Worm (Caenorhabditis elegans): ENCODE results near the gene Y62H9A.8.

The Y62H9A.8 gene

ce11 chrX:11850572-11850971 lies 41.7 kb downstream of the Y62H9A.8 start, which contains the start of gene F54F7.14:
Gene F54F7.14, plus strand, starts transcription at chrX:11850872.
- TF ChIP-seq hlh-8 (tag; optimal IDR thresholded peaks at IDR 0.05) (no peak), pros-1 (tag; optimal IDR thresholded peaks at IDR 0.05) (no peak), sdc-2 (tag; optimal IDR thresholded peaks at IDR 0.05) (no peak), ceh-45 (GFP tag; IDR thresholded peaks at IDR 0.05) (no peak), fkh-6 (tag; optimal IDR thresholded peaks at IDR 0.05) (no peak), ceh-6 (GFP tag; optimal IDR thresholded peaks at IDR 0.05) (no peak), Y22D7AL.16 (tag; optimal IDR thresholded peaks at IDR 0.05) (no peak)

- TF ChIP-seq pros-1 (tag; optimal IDR thresholded peaks at IDR 0.05) = no peak
- TF ChIP-seq ztf-16 (tag; optimal IDR thresholded peaks at IDR 0.05) = no peak
- TF ChIP-seq rnt-1 (tag; optimal IDR thresholded peaks at IDR 0.05) = no peak
- no peak for TF ChIP-seq ttx-3 (tag; optimal IDR thresholded peaks at IDR 0.05)
- TF ChIP-seq pag-3 (tag; optimal IDR thresholded peaks at IDR 0.05; ENCODE audit: borderline replicate concordance) = no peak
- no peak for TF ChIP-seq fkh-6 (tag; optimal IDR thresholded peaks at IDR 0.05)
- TF ChIP-seq fkh-10 (GFP tag; optimal IDR thresholded peaks at IDR 0.05) = no peak
- no peak for TF ChIP-seq nhr-232 (tag; optimal IDR thresholded peaks at IDR 0.05)
- no peak for TF ChIP-seq sox-4 (tag; optimal IDR thresholded peaks at IDR 0.05)
- TF ChIP-seq ceh-34 (tag; optimal IDR thresholded peaks at IDR 0.05) = no peak
- no peak for TF ChIP-seq hlh-6 (tag; optimal IDR thresholded peaks at IDR 0.05)
- no peak for TF ChIP-seq mec-3 (tag; optimal IDR thresholded peaks at IDR 0.05; ENCODE audit: borderline replicate concordance)
- no peak for TF ChIP-seq ceh-14 (tag; optimal IDR thresholded peaks at IDR 0.05)
- TF ChIP-seq elt-2 (tag; optimal IDR thresholded peaks at IDR 0.05) = no peak
- no peak for TF ChIP-seq K09A11.1 (tag; optimal IDR thresholded peaks at IDR 0.05; ENCODE audit: insufficient read depth)
- no peak for TF ChIP-seq zip-5 (tag; optimal IDR thresholded peaks at IDR 0.05)
- TF ChIP-seq ama-1 (optimal IDR thresholded peaks at IDR 0.05) = no peak
- no peak for TF ChIP-seq tbx-2 (tag; optimal IDR thresholded peaks at IDR 0.05)
- TF ChIP-seq pqm-1 (tag; optimal IDR thresholded peaks at IDR 0.05) = no peak
These were observed 42.1 kb downstream of the Y62H9A.8 start, which contains the start of gene F54F7.3 for ce11 chrX:11850082-11850481. Gene F54F7.3, minus strand, starts transcription at chrX:11850182.

ce11 chrX:11848618-11849017 lies 43.6 kb downstream of the Y62H9A.8 start, which contains the start of gene F54F7.9:
Gene F54F7.9, minus strand, starts transcription at chrX:11848718.
- TF ChIP-seq hlh-6 (tag; optimal IDR thresholded peaks at IDR 0.05) (no peak), ztf-16 (tag; optimal IDR thresholded peaks at IDR 0.05) (no peak), ceh-6 (GFP tag; optimal IDR thresholded peaks at IDR 0.05) (no peak), syd-9 (tag; optimal IDR thresholded peaks at IDR 0.05) (no peak), pag-3 (tag; optimal IDR thresholded peaks at IDR 0.05; ENCODE audit: borderline replicate concordance) (no peak), sox-2 (GFP tag; IDR thresholded peaks at IDR 0.05) (no peak), eyg-1 (tag; optimal IDR thresholded peaks at IDR 0.05) (no peak), fkh-6 (tag; optimal IDR thresholded peaks at IDR 0.05) (no peak), ceh-45 (GFP tag; IDR thresholded peaks at IDR 0.05) (no peak), unc-55 (GFP tag; optimal IDR thresholded peaks at IDR 0.05) (no peak)

- no peak for TF ChIP-seq fax-1 (tag; optimal IDR thresholded peaks at IDR 0.05)
- TF ChIP-seq pax-1 (tag; optimal IDR thresholded peaks at IDR 0.05) = no peak
- no peak for TF ChIP-seq hlh-8 (tag; optimal IDR thresholded peaks at IDR 0.05)
- no peak for TF ChIP-seq hlh-30 (tag; optimal IDR thresholded peaks at IDR 0.05; ENCODE audit: insufficient read depth)
- no peak for TF ChIP-seq zip-5 (tag; optimal IDR thresholded peaks at IDR 0.05)
- no peak for TF ChIP-seq nhr-232 (tag; optimal IDR thresholded peaks at IDR 0.05)
- no peak for TF ChIP-seq unc-3 (GFP tag; conservative IDR thresholded peaks at IDR 0.05)
- TF ChIP-seq unc-3 (tag; optimal IDR thresholded peaks at IDR 0.05) = no peak
These were observed 48.9 kb downstream of the Y62H9A.8 start, which contains the start of gene F54F7.2 for ce11 chrX:11843363-11843762. Gene F54F7.2, plus strand, starts transcription at chrX:11843663.

Data from whole organism, late embryonic.